Fruit fly (Drosophila melanogaster): ENCODE data around the gene IntS14.

Gene IntS14

dm6 chr2L:1172704-1173107 lies 8.5 kb downstream of the IntS14 start, which contains the start of the genes Charon and CG4887:
Charon (minus strand) TSS chr2L:1172805.
CG4887 (plus strand) TSS chr2L:1173009.
- no peak for TF ChIP-seq CG34367 (tag; optimal IDR thresholded peaks at IDR 0.05)
- no peak for TF ChIP-seq Pif1A (GFP tag; optimal IDR thresholded peaks at IDR 0.05)
- TF ChIP-seq CG4496 (GFP tag; IDR thresholded peaks at IDR 0.05), result peak; percentile 74
- peak; percentile 80 for TF ChIP-seq CG15710 (tag; optimal IDR thresholded peaks at IDR 0.05)
- TF ChIP-seq CG8159 (tag; optimal IDR thresholded peaks at IDR 0.05), result peak; percentile 73
- peak; percentile 59 for TF ChIP-seq CG9948 (tag; optimal IDR thresholded peaks at IDR 0.05)
- no peak for TF ChIP-seq D1 (tag; optimal IDR thresholded peaks at IDR 0.05)
- TF ChIP-seq Pif1B (GFP tag; optimal IDR thresholded peaks at IDR 0.05), result no peak
- TF ChIP-seq gl (tag; optimal IDR thresholded peaks at IDR 0.05), result no peak
- peak; percentile 84 for TF ChIP-seq EcR (GFP tag; optimal IDR thresholded peaks at IDR 0.05)
- peak; percentile 49; the same call in 1 of the 2 replicates for TF ChIP-seq rn (GFP tag; IDR thresholded peaks at IDR 0.05)
- peak; percentile 55 for TF ChIP-seq Ets98B (GFP tag; IDR thresholded peaks at IDR 0.05)
- peak; percentile 70 for TF ChIP-seq Snoo (tag; optimal IDR thresholded peaks at IDR 0.05)
- no peak for TF ChIP-seq CG8301 (tag; optimal IDR thresholded peaks at IDR 0.05)
- no peak for TF ChIP-seq CG12605 (GFP tag; IDR thresholded peaks at IDR 0.05)
- TF ChIP-seq CG14655 (GFP tag; optimal IDR thresholded peaks at IDR 0.05), result no peak
- TF ChIP-seq CG10348 (GFP tag; IDR thresholded peaks at IDR 0.05), result no peak
- peak; percentile 63 for TF ChIP-seq CG17806 (tag; optimal IDR thresholded peaks at IDR 0.05)
- TF ChIP-seq fd96Ca (GFP tag; IDR thresholded peaks at IDR 0.05), result peak; percentile 26; the same call in 1 of the 3 replicates
- no peak for TF ChIP-seq CG13204 (GFP tag; optimal IDR thresholded peaks at IDR 0.05)
- 0 out of 2 replicates have a peak, but pooled peaks have one; percentile 16 for TF ChIP-seq CG32121 (GFP tag; IDR thresholded peaks at IDR 0.05)

- TF ChIP-seq CG4496 (GFP tag; IDR thresholded peaks at IDR 0.05) (peak; percentile 68), gl (tag; optimal IDR thresholded peaks at IDR 0.05) (peak; percentile 14), Snoo (tag; optimal IDR thresholded peaks at IDR 0.05) (no peak), CG15710 (tag; optimal IDR thresholded peaks at IDR 0.05) (peak; percentile 21), Ets98B (GFP tag; IDR thresholded peaks at IDR 0.05) (peak; percentile 48), CG17806 (tag; optimal IDR thresholded peaks at IDR 0.05) (no peak)
Observed at dm6 chr2L:1177522-1177921, 13.3 kb downstream of the IntS14 start, which contains the start of gene CG4896. CG4896 (plus strand) TSS chr2L:1177690.

DNA sequence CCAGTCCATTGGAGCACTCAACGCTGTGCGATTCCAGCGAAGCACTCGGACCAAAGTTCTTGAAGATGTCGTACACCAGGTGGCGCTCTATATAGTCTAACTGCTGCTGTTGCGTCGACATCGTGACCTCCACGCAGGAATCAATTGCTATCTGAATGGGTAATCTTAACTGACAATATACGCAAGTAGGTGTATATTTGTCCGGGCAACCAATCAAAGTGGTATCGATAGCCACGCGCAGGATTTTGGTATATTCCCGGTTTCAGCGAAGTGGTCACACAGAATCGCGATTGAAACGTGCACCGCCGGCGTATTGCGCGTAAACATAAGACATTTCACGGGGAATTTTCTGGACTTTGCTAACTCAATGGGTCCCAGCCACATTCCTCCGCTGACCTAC lies 19.6 kb downstream of the IntS14 start, which contains the start of the genes CG5126 and Tgt:
Gene CG5126, minus strand, starts transcription at position 222 of the 400 bp plus-strand sequence.
Gene Tgt, plus strand, starts transcription at position 267 of the 400 bp plus-strand sequence.
- TF ChIP-seq D1 (tag; optimal IDR thresholded peaks at IDR 0.05) (no peak), CG32121 (GFP tag; IDR thresholded peaks at IDR 0.05) (0 out of 2 replicates have a peak, but pooled peaks have one; percentile 12), Snoo (tag; optimal IDR thresholded peaks at IDR 0.05) (no peak), EcR (GFP tag; optimal IDR thresholded peaks at IDR 0.05) (peak; percentile 37)

DNA sequence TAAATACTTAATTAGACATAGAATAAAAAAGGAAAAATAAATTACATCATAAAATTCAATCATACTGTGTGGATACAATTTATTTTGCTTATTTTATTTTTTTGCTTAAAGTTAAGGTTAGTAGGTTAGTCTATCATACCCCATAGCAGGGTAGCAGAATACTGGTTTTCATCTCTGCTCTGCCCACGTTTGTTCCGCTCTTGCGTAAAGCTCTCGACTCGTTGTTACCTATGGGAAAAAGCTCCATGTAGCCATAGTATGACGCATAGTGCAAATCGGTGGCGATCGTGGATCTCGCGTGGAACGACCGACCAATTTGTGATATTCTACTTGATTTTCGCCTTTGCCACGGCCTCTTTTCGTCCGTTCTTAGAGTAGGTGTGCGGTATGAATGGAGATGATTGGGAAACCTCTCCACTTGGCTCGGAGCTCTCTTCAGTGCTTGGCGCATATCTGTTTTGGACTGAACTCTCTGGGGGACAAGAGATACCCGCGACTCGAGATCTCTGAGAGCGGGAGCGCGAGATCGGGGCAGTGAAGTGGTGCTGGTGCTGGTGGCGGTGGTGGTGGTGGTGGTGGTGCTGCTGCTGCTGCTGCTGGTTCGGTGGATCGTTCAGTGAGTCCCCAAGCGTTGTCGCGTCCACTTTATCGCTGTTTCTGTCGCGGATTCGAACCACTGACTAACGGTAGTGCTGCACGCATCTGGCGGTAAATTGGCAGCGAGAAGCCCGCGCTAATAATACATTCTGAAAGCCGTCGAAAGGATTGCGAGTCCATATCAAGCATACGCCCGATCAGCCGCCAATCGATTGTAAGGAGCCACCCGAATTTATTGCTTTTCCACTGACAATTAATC lies 21.6 kb downstream of the IntS14 start, which contains the start of gene CG5001:
Gene CG5001, plus strand, starts transcription at position 116 of the 856 bp plus-strand sequence.
- TF ChIP-seq CG9948 (tag; optimal IDR thresholded peaks at IDR 0.05), result peak; percentile 73
- TF ChIP-seq CG12605 (GFP tag; IDR thresholded peaks at IDR 0.05), result peak; percentile 84
- peak; percentile 84 for TF ChIP-seq CG8301 (tag; optimal IDR thresholded peaks at IDR 0.05)
- no peak for TF ChIP-seq CG10348 (GFP tag; IDR thresholded peaks at IDR 0.05)
- TF ChIP-seq Snoo (tag; optimal IDR thresholded peaks at IDR 0.05), result peak; percentile 64
- peak; percentile 74 for TF ChIP-seq CG15710 (tag; optimal IDR thresholded peaks at IDR 0.05)
- no peak for TF ChIP-seq D1 (tag; optimal IDR thresholded peaks at IDR 0.05)
- TF ChIP-seq CG17806 (tag; optimal IDR thresholded peaks at IDR 0.05), result peak; percentile 83
- peak; percentile 87 for TF ChIP-seq CG32121 (GFP tag; IDR thresholded peaks at IDR 0.05)
- TF ChIP-seq Ets98B (GFP tag; IDR thresholded peaks at IDR 0.05), result peak; percentile 91
- peak; percentile 60; the same call in 1 of the 3 replicates for TF ChIP-seq fd96Ca (GFP tag; IDR thresholded peaks at IDR 0.05)
- peak; percentile 32 for TF ChIP-seq gl (tag; optimal IDR thresholded peaks at IDR 0.05)
- TF ChIP-seq CG14655 (GFP tag; optimal IDR thresholded peaks at IDR 0.05), result no peak
- no peak for TF ChIP-seq Pif1B (GFP tag; optimal IDR thresholded peaks at IDR 0.05)
- peak; percentile 92 for TF ChIP-seq CG4496 (GFP tag; IDR thresholded peaks at IDR 0.05)
- peak; percentile 72 for TF ChIP-seq EcR (GFP tag; optimal IDR thresholded peaks at IDR 0.05)
- TF ChIP-seq CG13204 (GFP tag; optimal IDR thresholded peaks at IDR 0.05), result no peak
- peak; percentile 57 for TF ChIP-seq CG34367 (tag; optimal IDR thresholded peaks at IDR 0.05)
- TF ChIP-seq CG8159 (tag; optimal IDR thresholded peaks at IDR 0.05), result peak; percentile 83
- TF ChIP-seq Pif1A (GFP tag; optimal IDR thresholded peaks at IDR 0.05), result no peak
- no peak for TF ChIP-seq rn (GFP tag; IDR thresholded peaks at IDR 0.05)

DNA sequence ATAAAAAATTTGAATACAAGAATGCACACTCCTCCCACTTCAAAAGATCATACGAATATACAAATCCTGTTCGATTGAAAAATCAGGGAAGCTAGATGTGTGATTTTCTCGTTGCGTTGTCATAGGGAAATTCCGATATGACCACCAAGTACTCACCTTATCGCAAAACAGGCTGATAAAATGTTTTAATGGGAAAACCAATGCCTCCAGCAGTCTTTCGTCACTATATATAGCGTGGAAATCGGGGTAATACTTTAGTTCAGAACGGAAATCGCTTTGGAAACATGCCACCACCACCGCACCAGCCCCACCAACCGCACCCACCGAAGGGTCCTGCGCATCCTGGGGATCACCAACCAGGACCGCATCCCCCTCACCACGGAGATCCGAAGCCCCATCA lies 34.9 kb downstream of the IntS14 start, which contains the start of the genes CG5139 and CG43348:
Gene CG5139, minus strand, starts transcription at position 101 of the 400 bp plus-strand sequence.
Gene CG43348, plus strand, starts transcription at position 247 of the 400 bp plus-strand sequence.
- TF ChIP-seq Pif1A (GFP tag; optimal IDR thresholded peaks at IDR 0.05) (no peak), CG8159 (tag; optimal IDR thresholded peaks at IDR 0.05) (no peak), CG34367 (tag; optimal IDR thresholded peaks at IDR 0.05) (no peak), D1 (tag; optimal IDR thresholded peaks at IDR 0.05) (no peak), CG14655 (GFP tag; optimal IDR thresholded peaks at IDR 0.05) (no peak), CG13204 (GFP tag; optimal IDR thresholded peaks at IDR 0.05) (no peak), Snoo (tag; optimal IDR thresholded peaks at IDR 0.05) (no peak), CG9948 (tag; optimal IDR thresholded peaks at IDR 0.05) (no peak), CG4496 (GFP tag; IDR thresholded peaks at IDR 0.05) (no peak), CG12605 (GFP tag; IDR thresholded peaks at IDR 0.05) (no peak), fd96Ca (GFP tag; IDR thresholded peaks at IDR 0.05) (no peak), EcR (GFP tag; optimal IDR thresholded peaks at IDR 0.05) (no peak), CG8301 (tag; optimal IDR thresholded peaks at IDR 0.05) (no peak), CG10348 (GFP tag; IDR thresholded peaks at IDR 0.05) (no peak), CG32121 (GFP tag; IDR thresholded peaks at IDR 0.05) (no peak), Pif1B (GFP tag; optimal IDR thresholded peaks at IDR 0.05) (no peak), gl (tag; optimal IDR thresholded peaks at IDR 0.05) (no peak), CG17806 (tag; optimal IDR thresholded peaks at IDR 0.05) (no peak)
